Worm (Caenorhabditis elegans) whole organism, late embryonic: ENCODE measurements around the gene T06F4.1.

Source experiments
- C38D4.7 ChIP-seq: fragments of 200-800 bp; sonication (Bioruptor generic); optimal IDR thresholded peaks from 2 replicates; lab custom pipeline; 2018; ENCODE audit warnings: mild to moderate bottlenecking, missing genetic modification characterization, moderate library complexity, missing compliant biosample characterization
- F13H6.1 ChIP-seq: sonication (generic microtip); optimal IDR thresholded peaks from 2 replicates; lab custom pipeline; 2016; ENCODE audit warnings: missing genetic modification characterization, missing compliant biosample characterization
- T23F11.4 ChIP-seq: fragments of 200-800 bp; sonication (Bioruptor generic); optimal IDR thresholded peaks from 2 replicates; lab custom pipeline; 2018; ENCODE audit warnings: mild to moderate bottlenecking, missing genetic modification characterization, missing compliant biosample characterization
- ahr-1 ChIP-seq: sonication (generic microtip); optimal IDR thresholded peaks from 2 replicates; lab custom pipeline; 2016; ENCODE audit warnings: missing genetic modification characterization, missing compliant biosample characterization
- ceh-18 ChIP-seq: sonication (generic microtip); optimal IDR thresholded peaks from 2 replicates; lab custom pipeline; 2016; ENCODE audit warnings: missing genetic modification characterization, missing compliant biosample characterization
- ceh-19 ChIP-seq: fragments of 200-800 bp; sonication (Bioruptor generic); optimal IDR thresholded peaks from 2 replicates; lab custom pipeline; 2018; ENCODE audit warnings: mild to moderate bottlenecking, missing genetic modification characterization, missing compliant biosample characterization
- ceh-2 ChIP-seq: sonication (generic microtip); optimal IDR thresholded peaks from 2 replicates; lab custom pipeline; 2016; ENCODE audit warnings: missing genotype, missing genetic modification characterization, missing compliant biosample characterization
- ceh-30 ChIP-seq: fragments of 150-350 bp; optimal IDR thresholded peaks from 2 replicates; lab custom pipeline; 2014; ENCODE audit warnings: missing biosample characterization, missing genetic modification characterization
- ceh-31 ChIP-seq: sonication (generic microtip); optimal IDR thresholded peaks from 2 replicates; lab custom pipeline; 2016; ENCODE audit warnings: missing genetic modification characterization, missing compliant biosample characterization
- ceh-34 ChIP-seq: sonication (generic microtip); optimal IDR thresholded peaks from 2 replicates; lab custom pipeline; 2016; ENCODE audit warnings: mild to moderate bottlenecking, missing genetic modification characterization, missing compliant biosample characterization
- ceh-48 ChIP-seq: sonication (generic microtip); optimal IDR thresholded peaks from 2 replicates; lab custom pipeline; 2016; ENCODE audit warnings: missing genetic modification characterization, inconsistent platforms, missing compliant biosample characterization
- dmd-4 ChIP-seq: sonication (generic microtip); optimal IDR thresholded peaks from 2 replicates; lab custom pipeline; 2016; ENCODE audit warnings: borderline replicate concordance, missing genetic modification characterization, missing compliant biosample characterization
- elt-2 ChIP-seq: sonication (generic microtip); optimal IDR thresholded peaks from 2 replicates; lab custom pipeline; 2016; ENCODE audit warnings: missing genetic modification reagents, missing genetic modification characterization, missing compliant biosample characterization
- elt-4 ChIP-seq: sonication (generic microtip); optimal IDR thresholded peaks from 2 replicates; lab custom pipeline; 2016; ENCODE audit warnings: missing genetic modification characterization, missing compliant biosample characterization
- hlh-30 ChIP-seq: sonication (generic microtip); optimal IDR thresholded peaks from 2 replicates; lab custom pipeline; 2017; ENCODE audit warnings: antibody characterized with exemption, missing genetic modification characterization, missing compliant biosample characterization; ENCODE audit not compliant: insufficient read depth
- hlh-8 ChIP-seq: sonication (generic microtip); optimal IDR thresholded peaks from 2 replicates; lab custom pipeline; 2016; ENCODE audit warnings: missing genotype, missing genetic modification characterization, missing compliant biosample characterization
- madf-2 ChIP-seq: sonication (generic microtip); optimal IDR thresholded peaks from 2 replicates; lab custom pipeline; 2017; ENCODE audit warnings: missing genetic modification characterization, missing compliant biosample characterization
- mec-3 ChIP-seq: sonication (generic microtip); optimal IDR thresholded peaks from 2 replicates; lab custom pipeline; 2016; ENCODE audit warnings: borderline replicate concordance, missing genetic modification characterization, missing compliant biosample characterization
- odd-2 ChIP-seq: sonication (generic microtip); optimal IDR thresholded peaks from 2 replicates; lab custom pipeline; 2017; ENCODE audit warnings: antibody characterized with exemption, mild to moderate bottlenecking, missing genetic modification characterization, missing compliant biosample characterization
- pax-1 ChIP-seq: fragments of 150-350 bp; optimal IDR thresholded peaks from 2 replicates; lab custom pipeline; 2014; ENCODE audit warnings: missing biosample characterization, missing genetic modification characterization
- pha-2 ChIP-seq: sonication (generic microtip); optimal IDR thresholded peaks from 2 replicates; lab custom pipeline; 2017; ENCODE audit warnings: mild to moderate bottlenecking, missing genetic modification characterization, missing compliant biosample characterization
- pha-4 ChIP-seq: fragments of 150-350 bp; optimal IDR thresholded peaks from 2 replicates; lab custom pipeline; 2018; ENCODE audit warnings: missing biosample characterization, missing genetic modification reagents, missing genetic modification characterization
- pqm-1 ChIP-seq: sonication (generic microtip); optimal IDR thresholded peaks from 2 replicates; lab custom pipeline; 2016; ENCODE audit warnings: missing genetic modification characterization, missing compliant biosample characterization
- pros-1 ChIP-seq: fragments of 150-350 bp; optimal IDR thresholded peaks from 2 replicates; lab custom pipeline; 2014; ENCODE audit warnings: missing biosample characterization, missing genetic modification reagents, missing genetic modification characterization
- ref-2 ChIP-seq: sonication (generic microtip); optimal IDR thresholded peaks from 2 replicates; lab custom pipeline; 2016; ENCODE audit warnings: missing genetic modification characterization, missing compliant biosample characterization
- rnt-1 ChIP-seq: sonication (generic microtip); optimal IDR thresholded peaks from 2 replicates; lab custom pipeline; 2016; ENCODE audit warnings: missing genetic modification characterization, missing compliant biosample characterization
- sdc-2 ChIP-seq: sonication (generic microtip); optimal IDR thresholded peaks from 2 replicates; lab custom pipeline; 2016; ENCODE audit warnings: missing genotype, missing genetic modification characterization, missing compliant biosample characterization
- sox-2 ChIP-seq: fragments of 200-800 bp; sonication (Bioruptor generic); IDR thresholded peaks from 2 replicates; pipeline ENCODE4 v1.3.6; 2022; ENCODE audit warnings: missing genetic modification reagents, missing genetic modification characterization, missing compliant biosample characterization
- syd-9 ChIP-seq: sonication (generic microtip); optimal IDR thresholded peaks from 2 replicates; lab custom pipeline; 2016; ENCODE audit warnings: mild to moderate bottlenecking, missing genetic modification characterization, moderate library complexity, missing compliant biosample characterization
- tbx-2 ChIP-seq: sonication (generic microtip); optimal IDR thresholded peaks from 2 replicates; lab custom pipeline; 2016; ENCODE audit warnings: missing genetic modification characterization, missing compliant biosample characterization
- tbx-7 ChIP-seq: sonication (generic microtip); optimal IDR thresholded peaks from 2 replicates; lab custom pipeline; 2016; ENCODE audit warnings: missing genotype, missing genetic modification characterization, missing compliant biosample characterization
- unc-3 ChIP-seq, 2 experiments: fragments of 200-800 bp in 1 of 2; sonication (Bioruptor generic) in 1 of 2; sonication (generic microtip) in 1 of 2; conservative IDR thresholded peaks in 1 of 2; optimal IDR thresholded peaks in 1 of 2; 2 replicates each; pipeline versions ENCODE4 v1.3.6 to Lab custom; 2016 to 2022; ENCODE audit warnings: missing compliant biosample characterization in 2 of 2, missing genetic modification characterization in 2 of 2, missing genetic modification reagents in 1 of 2
- unc-42 ChIP-seq: sonication (generic microtip); optimal IDR thresholded peaks from 2 replicates; lab custom pipeline; 2016; ENCODE audit warnings: missing genotype, missing genetic modification characterization, missing compliant biosample characterization
- unc-55 ChIP-seq: sonication (generic microtip); optimal IDR thresholded peaks from 2 replicates; lab custom pipeline; 2017; ENCODE audit warnings: missing biosample characterization, missing genetic modification reagents, missing genetic modification characterization
- unc-86 ChIP-seq: sonication (generic microtip); optimal IDR thresholded peaks from 2 replicates; lab custom pipeline; 2016; ENCODE audit warnings: missing genetic modification characterization, missing compliant biosample characterization
- ztf-16 ChIP-seq: sonication (generic microtip); optimal IDR thresholded peaks from 2 replicates; lab custom pipeline; 2017; ENCODE audit warnings: missing genetic modification characterization, missing compliant biosample characterization

The T06F4.1 gene

DNA sequence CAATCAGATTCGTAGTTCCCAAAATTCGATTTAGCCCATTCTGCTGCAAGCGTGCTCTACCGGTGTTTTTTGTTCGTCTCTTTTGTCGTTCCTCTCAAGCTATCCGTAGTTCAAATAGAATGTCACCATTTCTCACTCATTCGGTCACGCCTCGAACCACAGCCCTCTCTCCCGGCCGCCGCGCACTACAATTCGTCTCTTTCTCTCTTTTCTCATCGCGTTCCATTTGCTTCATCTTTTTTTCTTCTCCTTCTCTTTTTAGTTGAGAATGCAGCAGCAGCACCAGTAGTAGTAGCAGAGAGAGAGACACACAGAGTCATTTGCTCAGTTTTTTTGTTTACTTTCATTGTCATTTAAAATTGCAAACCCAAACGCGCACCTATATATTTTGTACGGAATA lies 63.1 kb downstream of the T06F4.1 start, which contains the start of gene hrg-1:
Gene hrg-1 (minus strand): TSS at position 109 of the 400 bp plus-strand sequence.
- TF ChIP-seq unc-42 (tag; lab: Kevin White, UChicago) (peak; percentile 28), mec-3 (tag; lab: Kevin White, UChicago) (no peak), ceh-2 (tag; lab: Kevin White, UChicago) (peak; percentile 24), sdc-2 (tag; lab: Kevin White, UChicago) (peak; percentile 32), sox-2 (no peak), syd-9 (tag; lab: Kevin White, UChicago) (no peak), elt-4 (no peak), madf-2 (peak; percentile 31), unc-3 (GFP tag; conservative IDR thresholded peaks at IDR 0.05; lab: Robert Waterston, UW) (no peak), unc-3 (tag; optimal IDR thresholded peaks at IDR 0.05; lab: Kevin White, UChicago) (no peak), pax-1 (tag; lab: Kevin White, UChicago) (no peak), hlh-8 (tag; lab: Kevin White, UChicago) (no peak), tbx-2 (tag; lab: Kevin White, UChicago) (peak; percentile 69), ceh-31 (tag; lab: Kevin White, UChicago) (peak; percentile 48), rnt-1 (tag; lab: Kevin White, UChicago) (peak; percentile 5), ceh-18 (tag; lab: Kevin White, UChicago) (peak; percentile 69)

DNA sequence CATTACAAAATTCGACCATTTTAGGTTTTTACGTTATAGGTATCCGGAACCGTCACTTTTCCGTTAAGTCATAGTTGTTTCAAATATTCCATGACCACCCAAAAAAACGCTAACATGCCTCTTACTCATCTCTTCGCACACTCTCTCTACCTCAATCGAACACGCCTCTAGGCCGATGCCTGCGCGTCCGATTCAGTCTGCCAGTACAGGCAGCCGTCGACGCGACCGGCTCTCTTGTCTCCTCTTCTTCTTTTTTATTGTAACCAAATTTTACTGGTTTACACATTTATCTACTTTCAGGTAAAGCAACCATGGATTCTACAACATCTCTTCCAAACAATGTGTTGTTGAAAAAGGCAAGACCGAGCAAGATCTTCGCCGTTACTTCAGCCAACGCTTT lies 67.2 kb downstream of the T06F4.1 start, which contains the start of gene mop-25.1:
Gene mop-25.1 (plus strand): TSS at position 301 of the 400 bp plus-strand sequence.
- TF ChIP-seq dmd-4 (tag; lab: Kevin White, UChicago): no peak
- TF ChIP-seq pros-1 (tag; lab: Kevin White, UChicago): no peak
- TF ChIP-seq pqm-1 (tag; lab: Kevin White, UChicago): no peak
- TF ChIP-seq unc-3 (GFP tag; conservative IDR thresholded peaks at IDR 0.05; lab: Robert Waterston, UW): no peak
- no peak for TF ChIP-seq unc-3 (tag; optimal IDR thresholded peaks at IDR 0.05; lab: Kevin White, UChicago)
- TF ChIP-seq ahr-1: no peak
- TF ChIP-seq odd-2 (tag; lab: Kevin White, UChicago): no peak
- no peak for TF ChIP-seq pha-2 (tag; lab: Kevin White, UChicago)
- TF ChIP-seq unc-55 (GFP tag; lab: Kevin White, UChicago): no peak
- TF ChIP-seq ceh-19 (GFP tag; lab: Kevin White, UChicago): no peak
- TF ChIP-seq ref-2: no peak
- no peak for TF ChIP-seq F13H6.1 (tag; lab: Kevin White, UChicago)
- TF ChIP-seq tbx-7 (tag; lab: Kevin White, UChicago): no peak
- no peak for TF ChIP-seq ceh-30 (tag; lab: Kevin White, UChicago)
- TF ChIP-seq C38D4.7: no peak
- TF ChIP-seq hlh-30: no peak
- no peak for TF ChIP-seq ceh-48
- TF ChIP-seq ceh-34 (tag; lab: Kevin White, UChicago): no peak
- TF ChIP-seq rnt-1 (tag; lab: Kevin White, UChicago): no peak
- TF ChIP-seq T23F11.4 (GFP tag; lab: Kevin White, UChicago): no peak

DNA sequence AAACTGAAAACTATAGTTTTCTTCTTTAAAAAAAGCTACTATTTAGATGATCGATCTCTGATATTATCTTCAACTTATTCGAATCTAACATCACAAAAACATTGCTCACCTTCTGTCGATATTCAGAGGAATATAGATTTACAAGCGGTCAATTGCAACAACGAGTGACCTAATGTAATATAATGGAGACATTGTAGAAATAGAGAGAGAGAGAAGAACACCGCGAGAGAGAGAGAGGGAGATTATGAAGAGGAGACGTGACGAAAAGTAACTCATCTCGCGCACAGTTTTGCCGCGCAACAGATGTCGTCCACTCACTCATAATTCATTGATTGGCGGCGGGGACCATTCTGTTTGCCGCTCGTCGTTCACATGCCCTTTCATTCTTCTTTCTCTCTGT lies 68.8 kb downstream of the T06F4.1 start:
- TF ChIP-seq ztf-16 (no peak), ceh-18 (tag; lab: Kevin White, UChicago) (no peak), ref-2 (peak; percentile 12), ceh-31 (tag; lab: Kevin White, UChicago) (peak; percentile 23)

DNA sequence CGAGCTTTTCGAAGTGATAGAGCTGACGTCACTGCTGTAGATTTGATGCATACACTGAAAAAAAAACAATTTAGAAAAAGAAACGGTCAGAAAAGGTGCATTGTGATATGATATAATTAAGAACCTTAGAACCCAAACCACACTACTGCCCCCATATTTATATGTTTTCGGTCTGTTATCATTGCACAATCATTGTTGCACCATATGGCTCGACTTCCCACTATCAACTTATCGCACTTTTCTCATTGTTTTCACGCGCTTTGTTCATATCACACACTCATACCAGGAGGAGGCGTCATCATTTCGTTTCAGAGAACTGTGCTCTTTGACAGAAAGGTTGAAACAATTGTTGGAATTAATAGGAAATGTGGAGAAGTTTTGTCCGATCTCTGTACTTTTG lies 70.2 kb downstream of the T06F4.1 start:
- TF ChIP-seq unc-86: no peak
- TF ChIP-seq pha-4 (tag; lab: Kevin White, UChicago): no peak
- peak; percentile 93 for TF ChIP-seq elt-2
